Worm (Caenorhabditis elegans) whole organism, L4 larva: Measurements from ENCODE around the gene lnkn-1.

Experiments used
- D1046.2 ChIP-seq: fragments of 200-800 bp; sonication (Bioruptor generic); IDR thresholded peaks from 2 replicates; pipeline ENCODE4 v1.3.6; 2022; ENCODE audit warnings: missing genetic modification characterization, missing compliant biosample characterization
- R02D3.7 ChIP-seq: fragments of 150-350 bp; sonication (generic microtip); optimal IDR thresholded peaks from 3 replicates; lab custom pipeline; 2014; ENCODE audit warnings: missing biosample characterization, missing genetic modification characterization
- ZK546.5 ChIP-seq, 2 experiments: sonication (generic microtip); optimal IDR thresholded peaks; 2 replicates each; lab custom pipeline; 2017; ENCODE audit warnings: missing biosample characterization in 2 of 2, missing genetic modification characterization in 2 of 2
- aha-1 ChIP-seq: fragments of 150-350 bp; peaks from one replicate; lab custom pipeline; 2014; ENCODE audit warnings: missing biosample characterization, missing genetic modification characterization
- aly-2 ChIP-seq: sonication (generic microtip); optimal IDR thresholded peaks from 2 replicates; lab custom pipeline; 2018; ENCODE audit warnings: missing biosample characterization, missing genetic modification characterization
- ama-1 ChIP-seq: fragments of 150-350 bp; optimal IDR thresholded peaks from 2 replicates; lab custom pipeline; 2014; ENCODE audit warnings: inconsistent platforms, mixed read lengths
- attf-4 ChIP-seq: sonication (generic microtip); optimal IDR thresholded peaks from 3 replicates; lab custom pipeline; 2017; ENCODE audit warnings: missing biosample characterization, missing genetic modification characterization
- ceh-20 ChIP-seq: fragments of 200-800 bp; sonication (Bioruptor generic); IDR thresholded peaks from 2 replicates; pipeline ENCODE4 v1.3.6; 2022; ENCODE audit warnings: missing genetic modification reagents, missing genetic modification characterization, missing compliant biosample characterization
- ceh-28 ChIP-seq: fragments of 150-350 bp; optimal IDR thresholded peaks from 2 replicates; lab custom pipeline; 2014; ENCODE audit warnings: missing biosample characterization, missing genetic modification reagents, missing genetic modification characterization
- ceh-32 ChIP-seq: sonication (generic microtip); optimal IDR thresholded peaks from 2 replicates; lab custom pipeline; 2016; ENCODE audit warnings: mild to moderate bottlenecking, missing genetic modification characterization, missing compliant biosample characterization; ENCODE audit not compliant: poor library complexity
- ceh-44 ChIP-seq: fragments of 200-800 bp; sonication (Bioruptor generic); IDR thresholded peaks from 2 replicates; pipeline ENCODE4 v1.3.6; 2022; ENCODE audit warnings: missing genetic modification reagents, missing genetic modification characterization, missing compliant biosample characterization
- ceh-62 ChIP-seq: sonication (generic microtip); optimal IDR thresholded peaks from 2 replicates; lab custom pipeline; 2017; ENCODE audit warnings: missing biosample characterization, missing genetic modification characterization
- ces-1 ChIP-seq: fragments of 150-350 bp; sonication (generic microtip); optimal IDR thresholded peaks from 4 replicates; lab custom pipeline; 2014; ENCODE audit warnings: missing biosample characterization, missing genetic modification reagents, missing genetic modification characterization
- cey-2 ChIP-seq: sonication (generic microtip); optimal IDR thresholded peaks from 3 replicates; lab custom pipeline; 2017; ENCODE audit warnings: missing genetic modification characterization, mild to moderate bottlenecking, missing compliant biosample characterization, antibody characterized with exemption, borderline replicate concordance; ENCODE audit not compliant: insufficient read depth
- daf-12 ChIP-seq: fragments of 150-350 bp; optimal IDR thresholded peaks from 2 replicates; lab custom pipeline; 2014; ENCODE audit warnings: missing biosample characterization, missing genetic modification reagents, missing genetic modification characterization
- dmd-9 ChIP-seq: fragments of 200-800 bp; sonication (Bioruptor generic); IDR thresholded peaks from 2 replicates; pipeline ENCODE4 v1.3.6; 2022; ENCODE audit warnings: missing genetic modification reagents, missing genetic modification characterization, missing compliant biosample characterization
- dpl-1 ChIP-seq: fragments of 150-350 bp; optimal IDR thresholded peaks from 2 replicates; lab custom pipeline; 2014; ENCODE audit warnings: missing biosample characterization, missing genetic modification reagents, missing genetic modification characterization
- duxl-1 ChIP-seq: sonication (generic microtip); optimal IDR thresholded peaks from 2 replicates; lab custom pipeline; 2016; ENCODE audit warnings: mild to moderate bottlenecking, missing genetic modification characterization, moderate library complexity, missing compliant biosample characterization; ENCODE audit not compliant: poor library complexity
- egl-27 ChIP-seq: sonication (generic microtip); optimal IDR thresholded peaks from 3 replicates; lab custom pipeline; 2017; ENCODE audit warnings: missing biosample characterization, missing genetic modification reagents, missing genetic modification characterization
- hif-1 ChIP-seq, 2 experiments: sonication (generic microtip); optimal IDR thresholded peaks; 2 replicates each; lab custom pipeline; 2016 to 2017; ENCODE audit warnings: missing compliant biosample characterization in 2 of 2, missing genetic modification characterization in 2 of 2, missing genetic modification reagents in 2 of 2, missing genotype in 2 of 2, mild to moderate bottlenecking in 1 of 2
- hlh-11 ChIP-seq: fragments of 200-800 bp; sonication (Bioruptor generic); optimal IDR thresholded peaks from 2 replicates; lab custom pipeline; 2018; ENCODE audit warnings: mild to moderate bottlenecking, missing genetic modification characterization, missing compliant biosample characterization
- jun-1 ChIP-seq: fragments of 150-350 bp; optimal IDR thresholded peaks from 2 replicates; lab custom pipeline; 2014; ENCODE audit warnings: missing biosample characterization, missing genetic modification reagents, missing genetic modification characterization
- lin-1 ChIP-seq: fragments of 200-800 bp; sonication (Bioruptor generic); IDR thresholded peaks from 2 replicates; pipeline ENCODE4 v1.3.6; 2022; ENCODE audit warnings: missing genetic modification reagents, missing genetic modification characterization, missing compliant biosample characterization
- lin-13 ChIP-seq: fragments of 150-350 bp; optimal IDR thresholded peaks from 2 replicates; lab custom pipeline; 2014; ENCODE audit warnings: missing biosample characterization, missing genetic modification reagents, missing genetic modification characterization
- lin-15B ChIP-seq: fragments of 150-350 bp; sonication (generic microtip); optimal IDR thresholded peaks from 3 replicates; lab custom pipeline; 2014; ENCODE audit warnings: missing biosample characterization, missing genetic modification characterization
- lin-29 ChIP-seq: fragments of 200-800 bp; sonication (Bioruptor generic); IDR thresholded peaks from 2 replicates; pipeline ENCODE4 v1.3.6; 2022; ENCODE audit warnings: missing genetic modification reagents, missing genetic modification characterization, missing compliant biosample characterization
- lin-39 ChIP-seq: fragments of 150-350 bp; optimal IDR thresholded peaks from 2 replicates; lab custom pipeline; 2014; ENCODE audit warnings: missing biosample characterization, missing genetic modification reagents, missing genetic modification characterization
- mdl-1 ChIP-seq, 2 experiments: fragments of 150-350 bp in 1 of 2; sonication (generic microtip) in 1 of 2; optimal IDR thresholded peaks; 2 replicates each; lab custom pipeline; 2014 to 2017; ENCODE audit warnings: missing biosample characterization in 2 of 2, missing genetic modification characterization in 2 of 2
- mep-1 ChIP-seq: fragments of 150-350 bp; sonication (generic microtip); optimal IDR thresholded peaks from 3 replicates; lab custom pipeline; 2014; ENCODE audit warnings: missing biosample characterization, missing genetic modification characterization
- mes-2 ChIP-seq: sonication (generic microtip); optimal IDR thresholded peaks from 2 replicates; lab custom pipeline; 2016; ENCODE audit warnings: missing genotype, mild to moderate bottlenecking, missing genetic modification characterization, missing compliant biosample characterization; ENCODE audit not compliant: poor library complexity, severe bottlenecking
- nhr-10 ChIP-seq: fragments of 150-350 bp; optimal IDR thresholded peaks from 2 replicates; lab custom pipeline; 2014; ENCODE audit warnings: missing biosample characterization, missing genetic modification characterization
- nhr-102 ChIP-seq: sonication (generic microtip); optimal IDR thresholded peaks from 2 replicates; lab custom pipeline; 2016; ENCODE audit warnings: mild to moderate bottlenecking, missing genetic modification characterization, moderate library complexity, missing compliant biosample characterization
- nhr-111 ChIP-seq: fragments of 200-800 bp; sonication (Bioruptor generic); optimal IDR thresholded peaks from 2 replicates; lab custom pipeline; 2018; ENCODE audit warnings: mild to moderate bottlenecking, missing genetic modification characterization, missing compliant biosample characterization
- nhr-237 ChIP-seq: sonication (generic microtip); optimal IDR thresholded peaks from 2 replicates; lab custom pipeline; 2017; ENCODE audit warnings: missing biosample characterization, missing genetic modification characterization
- nhr-28 ChIP-seq: fragments of 150-350 bp; optimal IDR thresholded peaks from 2 replicates; lab custom pipeline; 2014; ENCODE audit warnings: missing biosample characterization, missing genetic modification characterization
- nhr-41 ChIP-seq: fragments of 200-800 bp; sonication (Bioruptor generic); IDR thresholded peaks from 2 replicates; pipeline ENCODE4 v1.3.6; 2022; ENCODE audit warnings: missing genetic modification reagents, missing genetic modification characterization, missing compliant biosample characterization
- php-3 ChIP-seq: fragments of 200-800 bp; sonication (Bioruptor generic); IDR thresholded peaks from 2 replicates; pipeline ENCODE4 v1.3.6; 2022; ENCODE audit warnings: missing genetic modification reagents, missing genetic modification characterization, missing compliant biosample characterization
- pqm-1 ChIP-seq: sonication (generic microtip); optimal IDR thresholded peaks from 2 replicates; lab custom pipeline; 2017; ENCODE audit warnings: missing biosample characterization, missing genetic modification characterization
- rbr-2 ChIP-seq: sonication (generic microtip); optimal IDR thresholded peaks from 2 replicates; lab custom pipeline; 2016; ENCODE audit warnings: missing genotype, missing genetic modification characterization, missing compliant biosample characterization
- set-16 ChIP-seq: fragments of 200-800 bp; sonication (Bioruptor generic); IDR thresholded peaks from 2 replicates; pipeline ENCODE4 v1.3.6; 2022; ENCODE audit warnings: missing genetic modification reagents, missing genetic modification characterization, missing compliant biosample characterization
- skn-1 ChIP-seq: fragments of 150-350 bp; optimal IDR thresholded peaks from 2 replicates; lab custom pipeline; 2014; ENCODE audit warnings: missing biosample characterization, missing genetic modification characterization
- snpc-1.2 ChIP-seq: fragments of 200-800 bp; sonication (Bioruptor generic); IDR thresholded peaks from 2 replicates; pipeline ENCODE4 v1.3.6; 2022; ENCODE audit warnings: missing genetic modification reagents, missing genetic modification characterization, missing compliant biosample characterization
- tag-97 ChIP-seq: fragments of 200-800 bp; sonication (Bioruptor generic); IDR thresholded peaks from 2 replicates; pipeline ENCODE4 v1.3.6; 2022; ENCODE audit warnings: missing genetic modification characterization, missing compliant biosample characterization
- tra-1 ChIP-seq: fragments of 200-800 bp; sonication (Bioruptor generic); IDR thresholded peaks from 2 replicates; pipeline ENCODE4 v1.3.6; 2022; ENCODE audit warnings: missing genetic modification reagents, missing genetic modification characterization, missing compliant biosample characterization
- zag-1 ChIP-seq: fragments of 150-350 bp; optimal IDR thresholded peaks from 2 replicates; lab custom pipeline; 2014; ENCODE audit warnings: missing biosample characterization, missing genetic modification characterization
- zfp-3 ChIP-seq: fragments of 200-800 bp; sonication (Bioruptor generic); conservative IDR thresholded peaks from 2 replicates; pipeline ENCODE4 v1.3.6; 2022; ENCODE audit warnings: missing genetic modification reagents, missing genetic modification characterization, missing compliant biosample characterization
- ztf-7 ChIP-seq: fragments of 150-350 bp; optimal IDR thresholded peaks from 2 replicates; lab custom pipeline; 2014; ENCODE audit warnings: missing biosample characterization, missing genetic modification characterization

lnkn-1 gene

ce11 chrIII:8889931-8890330, at the start of gene lnkn-1:
Gene lnkn-1, plus strand, starts transcription at chrIII:8890231.
- TF ChIP-seq dpl-1 (GFP tag; lab: Kevin White, UChicago): no peak
- no peak for TF ChIP-seq lin-1 (GFP tag; lab: Robert Waterston, UW)
- no peak for TF ChIP-seq tag-97 (GFP tag; lab: Robert Waterston, UW)
- TF ChIP-seq R02D3.7 (tag; lab: Kevin White, UChicago): no peak
- no peak for TF ChIP-seq nhr-102 (tag; lab: Kevin White, UChicago)
- no peak for TF ChIP-seq aly-2
- TF ChIP-seq nhr-111 (GFP tag; lab: Kevin White, UChicago): no peak
- no peak for TF ChIP-seq attf-4 (tag; lab: Kevin White, UChicago)
- TF ChIP-seq cey-2 (tag; lab: Kevin White, UChicago): no peak
- TF ChIP-seq egl-27 (tag; lab: Kevin White, UChicago): no peak
- no peak for TF ChIP-seq ces-1 (GFP tag; lab: Kevin White, UChicago)
- TF ChIP-seq D1046.2 (GFP tag; lab: Robert Waterston, UW): no peak
- TF ChIP-seq set-16 (GFP tag; lab: Robert Waterston, UW): no peak
- TF ChIP-seq hif-1 (tag; optimal IDR thresholded peaks at IDR 0.05; lab: Kevin White, UChicago): no peak
- TF ChIP-seq ZK546.5 (tag; optimal IDR thresholded peaks at IDR 0.05; lab: Kevin White, UChicago): no peak
- TF ChIP-seq lin-29: no peak
- TF ChIP-seq zfp-3 (GFP tag; lab: Robert Waterston, UW): no peak
- TF ChIP-seq ceh-20: no peak
- TF ChIP-seq nhr-10 (tag; lab: Kevin White, UChicago): no peak
- no peak for TF ChIP-seq jun-1

- no peak for TF ChIP-seq nhr-111 (GFP tag; lab: Kevin White, UChicago)
- no peak for TF ChIP-seq nhr-28 (tag; lab: Kevin White, UChicago)
- no peak for TF ChIP-seq ceh-28
- TF ChIP-seq aha-1 (tag; lab: Kevin White, UChicago): no peak
- TF ChIP-seq ceh-62 (tag; lab: Kevin White, UChicago): no peak
- TF ChIP-seq lin-39 (tag; lab: Kevin White, UChicago): no peak
- no peak for TF ChIP-seq nhr-41 (GFP tag; lab: Robert Waterston, UW)
- TF ChIP-seq nhr-10 (tag; lab: Kevin White, UChicago): no peak
- no peak for TF ChIP-seq D1046.2 (GFP tag; lab: Robert Waterston, UW)
- TF ChIP-seq pqm-1: no peak
- TF ChIP-seq tag-97 (GFP tag; lab: Robert Waterston, UW): no peak
- no peak for TF ChIP-seq duxl-1 (tag; lab: Kevin White, UChicago)
- no peak for TF ChIP-seq snpc-1.2 (GFP tag; lab: Robert Waterston, UW)
- no peak for TF ChIP-seq dmd-9 (GFP tag; lab: Robert Waterston, UW)
- no peak for TF ChIP-seq hlh-11 (tag; lab: Kevin White, UChicago)
- no peak for TF ChIP-seq ceh-32 (tag; lab: Kevin White, UChicago)
- no peak for TF ChIP-seq daf-12
Measured at ce11 chrIII:8844137-8844536, 45.9 kb upstream of the lnkn-1 start.

- no peak for TF ChIP-seq nhr-237
Measured at ce11 chrIII:8845114-8845513, 44.9 kb upstream of the lnkn-1 start, which contains the start of gene F44E2.6. Gene F44E2.6, minus strand, starts transcription at chrIII:8845214.

ce11 chrIII:8847722-8848121, 42.3 kb upstream of the lnkn-1 start:
- TF ChIP-seq tra-1 (GFP tag; lab: Robert Waterston, UW) (no peak), mes-2 (tag; lab: Kevin White, UChicago) (peak; percentile 84), rbr-2 (tag; lab: Kevin White, UChicago) (peak; percentile 42), ceh-44 (no peak), snpc-1.2 (GFP tag; lab: Robert Waterston, UW) (no peak), ztf-7 (tag; lab: Kevin White, UChicago) (no peak), ama-1 (no peak), R02D3.7 (tag; lab: Kevin White, UChicago) (no peak), skn-1 (no peak), egl-27 (tag; lab: Kevin White, UChicago) (no peak), lin-39 (tag; lab: Kevin White, UChicago) (no peak), mep-1 (tag; lab: Kevin White, UChicago) (peak; percentile 39), nhr-237 (no peak), ces-1 (GFP tag; lab: Kevin White, UChicago) (no peak), nhr-10 (tag; lab: Kevin White, UChicago) (no peak), lin-15B (tag; lab: Kevin White, UChicago) (no peak), zag-1 (tag; lab: Kevin White, UChicago) (no peak), duxl-1 (tag; lab: Kevin White, UChicago) (no peak), php-3 (GFP tag; lab: Robert Waterston, UW) (no peak), mdl-1 (tag; optimal IDR thresholded peaks at IDR 0.05; lab: Kevin White, UChicago) (no peak), lin-13 (GFP tag; lab: Kevin White, UChicago) (no peak)
